Worm (Caenorhabditis elegans): ENCODE measurements around the gene scd-2.

The scd-2 gene

ce11 chrV:6659533-6659932, 26.5 kb downstream of the scd-2 start:
- TF ChIP-seq ztf-25 (GFP tag; IDR thresholded peaks at IDR 0.05) (no peak), nhr-120 (GFP tag; IDR thresholded peaks at IDR 0.05) (no peak), ZK185.1 (tag; optimal IDR thresholded peaks at IDR 0.05; ENCODE audit: poor library complexity, severe bottlenecking) (no peak), K12H6.12 (tag; optimal IDR thresholded peaks at IDR 0.05) (no peak), hrde-1 (tag; optimal IDR thresholded peaks at IDR 0.05; ENCODE audit: borderline replicate concordance) (no peak), fkh-3 (tag; optimal IDR thresholded peaks at IDR 0.05) (no peak), lir-1 (GFP tag; conservative IDR thresholded peaks at IDR 0.05) (no peak), sptf-2 (GFP tag; optimal IDR thresholded peaks at IDR 0.05) (no peak), ztf-28 (GFP tag; IDR thresholded peaks at IDR 0.05) (no peak), madf-10 (tag; optimal IDR thresholded peaks at IDR 0.05) (no peak), somi-1 (GFP tag; optimal IDR thresholded peaks at IDR 0.05) (no peak), nhr-27 (tag; optimal IDR thresholded peaks at IDR 0.05) (no peak), B0035.1 (tag; optimal IDR thresholded peaks at IDR 0.05) (no peak), nfyb-1 (GFP tag; IDR thresholded peaks at IDR 0.05) (no peak), ztf-6 (GFP tag; IDR thresholded peaks at IDR 0.05) (no peak), F37B4.10 (GFP tag; IDR thresholded peaks at IDR 0.05) (no peak), him-1 (tag; optimal IDR thresholded peaks at IDR 0.05) (no peak), F57A8.1 (GFP tag; optimal IDR thresholded peaks at IDR 0.05) (no peak), F23B12.7 (tag; optimal IDR thresholded peaks at IDR 0.05; ENCODE audit: insufficient read depth) (no peak)

- TF ChIP-seq nfyb-1 (GFP tag; IDR thresholded peaks at IDR 0.05) (no peak), repo-1 (tag; optimal IDR thresholded peaks at IDR 0.05) (peak; percentile 23), hsf-1 (GFP tag; IDR thresholded peaks at IDR 0.05) (0 out of 2 replicates have a peak, but pooled peaks have one; percentile 25), madf-10 (tag; optimal IDR thresholded peaks at IDR 0.05) (no peak), dox-1 (GFP tag; IDR thresholded peaks at IDR 0.05) (no peak)
These were observed 28.6 kb downstream of the scd-2 start for ce11 chrV:6661658-6662057.

ce11 chrV:6662505-6662904, 29.5 kb downstream of the scd-2 start:
- TF ChIP-seq hmg-1.2 (GFP tag; IDR thresholded peaks at IDR 0.05) (0 out of 2 replicates have a peak, but pooled peaks have one; percentile 16), hsf-1 (GFP tag; IDR thresholded peaks at IDR 0.05) (no peak), unc-62 (GFP tag; optimal IDR thresholded peaks at IDR 0.05) (no peak), F57C9.4 (tag; optimal IDR thresholded peaks at IDR 0.05) (no peak), fkh-3 (tag; optimal IDR thresholded peaks at IDR 0.05) (no peak)

ce11 chrV:6665751-6666150, 32.7 kb downstream of the scd-2 start, which contains the start of gene pmp-5:
pmp-5 (minus strand) TSS chrV:6665813.
- TF ChIP-seq ztf-22 (GFP tag; optimal IDR thresholded peaks at IDR 0.05), result peak; percentile 38
- TF ChIP-seq nhr-80 (tag; optimal IDR thresholded peaks at IDR 0.05), result peak; percentile 82
- no peak for TF ChIP-seq die-1 (tag; optimal IDR thresholded peaks at IDR 0.05)
- TF ChIP-seq rec-8 (tag; optimal IDR thresholded peaks at IDR 0.05), result no peak
- TF ChIP-seq ama-1 (optimal IDR thresholded peaks at IDR 0.05), result no peak
- no peak for TF ChIP-seq ama-1 (GFP tag; optimal IDR thresholded peaks at IDR 0.05)
- TF ChIP-seq rpc-1 (optimal IDR thresholded peaks at IDR 0.05), result no peak
- no peak for TF ChIP-seq rpc-1 (tag; optimal IDR thresholded peaks at IDR 0.05)
- no peak for TF ChIP-seq atf-7 (tag; optimal IDR thresholded peaks at IDR 0.05)
- no peak for TF ChIP-seq sea-2 (GFP tag; IDR thresholded peaks at IDR 0.05)
- no peak for TF ChIP-seq somi-1 (GFP tag; optimal IDR thresholded peaks at IDR 0.05)
- peak; percentile 19; the same call in 1 of the 2 replicates for TF ChIP-seq dox-1 (GFP tag; IDR thresholded peaks at IDR 0.05)
- no peak for TF ChIP-seq ceh-27 (GFP tag; optimal IDR thresholded peaks at IDR 0.05)
- no peak for TF ChIP-seq lir-1 (GFP tag; conservative IDR thresholded peaks at IDR 0.05)
- no peak for TF ChIP-seq ztf-18 (tag; optimal IDR thresholded peaks at IDR 0.05)
- no peak for TF ChIP-seq lsy-27 (tag; optimal IDR thresholded peaks at IDR 0.05; ENCODE audit: borderline replicate concordance, insufficient read depth)
- no peak for TF ChIP-seq snpc-4 (GFP tag; optimal IDR thresholded peaks at IDR 0.05)
- TF ChIP-seq snpc-4 (tag; optimal IDR thresholded peaks at IDR 0.05), result no peak
- no peak for TF ChIP-seq gei-17 (GFP tag; optimal IDR thresholded peaks at IDR 0.05)

Measured in whole organism, young adult.